In genomic region chrII:12382625-12383562, ce11 we compare ENCODE assay signal across 4 worm cellular contexts.
A peak's percentile ranks its signal among the peaks of the same experiment; 100 is the strongest.
TF ChIP-seq lines count a peak whose summit lies in the region.

Gene btb-14 (plus strand): TSS chrII:12383463.

TF ChIP-seq in whole organism, L1 larva, 84 proteins besides CTCF, POLR2A, EP300 and RAD21 (continued from another document):
- TF ChIP-seq C16A3.4 (tag; optimal IDR thresholded peaks at IDR 0.05; lab: Kevin White, UChicago) (no peak), nhr-85 (tag; lab: Kevin White, UChicago) (peak; percentile 8), egl-27 (tag; optimal IDR thresholded peaks at IDR 0.05; lab: Kevin White, UChicago) (no peak), fkh-8 (tag; optimal IDR thresholded peaks at IDR 0.05; lab: Kevin White, UChicago) (peak; percentile 81), tlp-1 (tag; optimal IDR thresholded peaks at IDR 0.05; lab: Kevin White, UChicago) (no peak), efl-1 (optimal IDR thresholded peaks at IDR 0.05; lab: Kevin White, UChicago) (peak; percentile 36 to 37), efl-1 (GFP tag; optimal IDR thresholded peaks at IDR 0.05 in 1 of 2; lab: Kevin White, UChicago) (peak in 1 of 2 experiments; percentile 53), sox-4 (tag; optimal IDR thresholded peaks at IDR 0.05; lab: Kevin White, UChicago) (no peak), pqm-1 (tag; optimal IDR thresholded peaks at IDR 0.05; lab: Kevin White, UChicago) (no peak), unc-86 (tag; optimal IDR thresholded peaks at IDR 0.05; lab: Kevin White, UChicago) (peak; percentile 68), lin-14 (GFP tag; optimal IDR thresholded peaks at IDR 0.05; lab: Kevin White, UChicago) (peak; percentile 85), nhr-12 (tag; optimal IDR thresholded peaks at IDR 0.05; lab: Kevin White, UChicago) (no peak), nhr-71 (tag; optimal IDR thresholded peaks at IDR 0.05; lab: Kevin White, UChicago) (peak; percentile 48), ceh-82 (tag; optimal IDR thresholded peaks at IDR 0.05; lab: Kevin White, UChicago) (peak in 1 of 3 experiments; percentile 56), lin-35 (GFP tag; optimal IDR thresholded peaks at IDR 0.05; lab: Kevin White, UChicago) (peak in 1 of 2 experiments; percentile 30), mdl-1 (tag; optimal IDR thresholded peaks at IDR 0.05; lab: Kevin White, UChicago) (no peak), tbx-2 (tag; optimal IDR thresholded peaks at IDR 0.05; lab: Kevin White, UChicago) (peak; percentile 30), grh-1 (GFP tag; IDR thresholded peaks at IDR 0.05; lab: Robert Waterston, UW) (no peak), lin-13 (GFP tag; optimal IDR thresholded peaks at IDR 0.05; lab: Kevin White, UChicago) (peak; percentile 59), dsc-1 (tag; optimal IDR thresholded peaks at IDR 0.05; lab: Kevin White, UChicago) (peak; percentile 35), ztf-4 (tag; optimal IDR thresholded peaks at IDR 0.05; lab: Kevin White, UChicago) (no peak), nhr-19 (GFP tag; conservative IDR thresholded peaks at IDR 0.05; lab: Robert Waterston, UW) (peak; percentile 35), fkh-10 (GFP tag; optimal IDR thresholded peaks at IDR 0.05; lab: Kevin White, UChicago) (peak; percentile 14), nhr-90 (tag; optimal IDR thresholded peaks at IDR 0.05; lab: Kevin White, UChicago; ENCODE audit: poor library complexity) (no peak), pax-3 (tag; optimal IDR thresholded peaks at IDR 0.05; lab: Kevin White, UChicago) (no peak), snpc-4 (tag; optimal IDR thresholded peaks at IDR 0.05; lab: Kevin White, UChicago) (peak; percentile 92), skn-1 (tag; optimal IDR thresholded peaks at IDR 0.05; lab: Kevin White, UChicago) (no peak), mef-2 (tag; optimal IDR thresholded peaks at IDR 0.05; lab: Kevin White, UChicago) (no peak), rnt-1 (tag; optimal IDR thresholded peaks at IDR 0.05; lab: Kevin White, UChicago) (peak; percentile 77), nhr-20 (tag; optimal IDR thresholded peaks at IDR 0.05; lab: Kevin White, UChicago) (no peak), zip-4 (GFP tag; optimal IDR thresholded peaks at IDR 0.05; lab: Kevin White, UChicago) (no peak)
TF ChIP-seq in whole organism, L1 larva: peak in this region for 21.

TF ChIP-seq in whole organism, L2 larva, 48 proteins besides CTCF, POLR2A, EP300 and RAD21 (continued from another document):
- TF ChIP-seq F13H6.1 (tag; optimal IDR thresholded peaks at IDR 0.05; lab: Kevin White, UChicago): peak; percentile 22
- TF ChIP-seq ztf-11 (tag; optimal IDR thresholded peaks at IDR 0.05; lab: Kevin White, UChicago): no peak
- TF ChIP-seq lsy-2 (tag; optimal IDR thresholded peaks at IDR 0.05; lab: Kevin White, UChicago): peak in 1 of 2 experiments; percentile 48
- TF ChIP-seq ztf-4 (tag; optimal IDR thresholded peaks at IDR 0.05; lab: Kevin White, UChicago): no peak
- TF ChIP-seq Y55F3AM.14 (GFP tag; optimal IDR thresholded peaks at IDR 0.05; lab: Kevin White, UChicago): no peak
- TF ChIP-seq nhr-12 (tag; optimal IDR thresholded peaks at IDR 0.05; lab: Kevin White, UChicago): no peak
- TF ChIP-seq snpc-4 (tag; optimal IDR thresholded peaks at IDR 0.05; lab: Kevin White, UChicago): peak; percentile 90
- no peak for TF ChIP-seq fos-1 (tag; optimal IDR thresholded peaks at IDR 0.05; lab: Kevin White, UChicago)
- TF ChIP-seq lin-13 (GFP tag; optimal IDR thresholded peaks at IDR 0.05; lab: Kevin White, UChicago): peak; percentile 17
- TF ChIP-seq ceh-16 (tag; optimal IDR thresholded peaks at IDR 0.05; lab: Kevin White, UChicago): no peak
- no peak for TF ChIP-seq ZK546.5 (tag; optimal IDR thresholded peaks at IDR 0.05; lab: Kevin White, UChicago)
- peak; percentile 2 for TF ChIP-seq nhr-129 (tag; optimal IDR thresholded peaks at IDR 0.05; lab: Kevin White, UChicago)
- TF ChIP-seq unc-39 (tag; optimal IDR thresholded peaks at IDR 0.05; lab: Kevin White, UChicago): no peak
- TF ChIP-seq ceh-82 (tag; optimal IDR thresholded peaks at IDR 0.05; lab: Kevin White, UChicago): no peak
- TF ChIP-seq sma-3 (GFP tag; optimal IDR thresholded peaks at IDR 0.05; lab: Kevin White, UChicago): no peak
- TF ChIP-seq dmd-4 (tag; optimal IDR thresholded peaks at IDR 0.05; lab: Kevin White, UChicago): no peak
- TF ChIP-seq peb-1 (tag; optimal IDR thresholded peaks at IDR 0.05; lab: Kevin White, UChicago): no peak
- no peak for TF ChIP-seq ama-1 (optimal IDR thresholded peaks at IDR 0.05; lab: Kevin White, UChicago)
- no peak for TF ChIP-seq lin-39 (tag; optimal IDR thresholded peaks at IDR 0.05; lab: Kevin White, UChicago)
- no peak for TF ChIP-seq nhr-77 (tag; optimal IDR thresholded peaks at IDR 0.05; lab: Kevin White, UChicago)
- TF ChIP-seq elt-3 (tag; optimal IDR thresholded peaks at IDR 0.05; lab: Kevin White, UChicago): no peak
- no peak for TF ChIP-seq nhr-11 (tag; optimal IDR thresholded peaks at IDR 0.05; lab: Kevin White, UChicago)
- TF ChIP-seq nhr-10 (tag; optimal IDR thresholded peaks at IDR 0.05; lab: Kevin White, UChicago): no peak
- no peak for TF ChIP-seq nhr-6 (tag; optimal IDR thresholded peaks at IDR 0.05; lab: Kevin White, UChicago)
- no peak for TF ChIP-seq gmeb-1 (tag; optimal IDR thresholded peaks at IDR 0.05; lab: Kevin White, UChicago)
- no peak for TF ChIP-seq lin-11 (tag; optimal IDR thresholded peaks at IDR 0.05; lab: Kevin White, UChicago)
- TF ChIP-seq skn-1 (tag; optimal IDR thresholded peaks at IDR 0.05; lab: Kevin White, UChicago): no peak
- TF ChIP-seq egl-27 (tag; optimal IDR thresholded peaks at IDR 0.05; lab: Kevin White, UChicago): peak; percentile 22
- no peak for TF ChIP-seq ztf-1 (GFP tag; conservative IDR thresholded peaks at IDR 0.05; lab: Robert Waterston, UW)
- TF ChIP-seq crh-2 (tag; optimal IDR thresholded peaks at IDR 0.05; lab: Kevin White, UChicago): no peak
- TF ChIP-seq sma-9 (GFP tag; optimal IDR thresholded peaks at IDR 0.05; lab: Kevin White, UChicago): peak; percentile 10
- TF ChIP-seq sma-9 (tag; optimal IDR thresholded peaks at IDR 0.05; lab: Kevin White, UChicago): no peak
- no peak for TF ChIP-seq R02D3.7 (tag; optimal IDR thresholded peaks at IDR 0.05; lab: Kevin White, UChicago)
- TF ChIP-seq elt-1 (tag; optimal IDR thresholded peaks at IDR 0.05; lab: Kevin White, UChicago): no peak
- TF ChIP-seq sem-4 (tag; optimal IDR thresholded peaks at IDR 0.05; lab: Kevin White, UChicago): no peak

TF ChIP-seq in whole organism, L3 larva, 47 proteins besides CTCF, POLR2A, EP300 and RAD21 (continued from another document):
- TF ChIP-seq fos-1 (tag; optimal IDR thresholded peaks at IDR 0.05; lab: Kevin White, UChicago) (no peak), lin-15B (tag; optimal IDR thresholded peaks at IDR 0.05; lab: Kevin White, UChicago) (no peak), zag-1 (tag; optimal IDR thresholded peaks at IDR 0.05; lab: Kevin White, UChicago) (no peak)

TF ChIP-seq in whole organism, L4 larva, 104 proteins besides CTCF, POLR2A, EP300 and RAD21 (continued from another document):
- TF ChIP-seq mxl-3 (GFP tag; optimal IDR thresholded peaks at IDR 0.05; lab: Kevin White, UChicago) (no peak), duxl-1 (tag; optimal IDR thresholded peaks at IDR 0.05; lab: Kevin White, UChicago; ENCODE audit: poor library complexity) (no peak), nhr-10 (tag; optimal IDR thresholded peaks at IDR 0.05; lab: Kevin White, UChicago) (no peak), nhr-25 (tag; optimal IDR thresholded peaks at IDR 0.05; lab: Kevin White, UChicago; ENCODE audit: borderline replicate concordance, insufficient read depth) (no peak), ceh-32 (tag; optimal IDR thresholded peaks at IDR 0.05; lab: Kevin White, UChicago; ENCODE audit: poor library complexity) (no peak), ceh-62 (tag; optimal IDR thresholded peaks at IDR 0.05; lab: Kevin White, UChicago) (no peak), mes-2 (tag; optimal IDR thresholded peaks at IDR 0.05; lab: Kevin White, UChicago; ENCODE audit: poor library complexity, severe bottlenecking) (no peak), rbr-2 (tag; optimal IDR thresholded peaks at IDR 0.05; lab: Kevin White, UChicago) (peak; percentile 24), unc-62 (GFP tag; optimal IDR thresholded peaks at IDR 0.05 in 1 of 2; lab: Kevin White, UChicago) (peak in 1 of 2 experiments; percentile 53), unc-62 (tag; optimal IDR thresholded peaks at IDR 0.05; lab: Kevin White, UChicago) (no peak), sdz-12 (GFP tag; optimal IDR thresholded peaks at IDR 0.05; lab: Kevin White, UChicago) (no peak), ZK546.5 (tag; optimal IDR thresholded peaks at IDR 0.05; lab: Kevin White, UChicago) (no peak), nhr-48 (tag; optimal IDR thresholded peaks at IDR 0.05; lab: Kevin White, UChicago) (no peak), hif-1 (tag; optimal IDR thresholded peaks at IDR 0.05; lab: Kevin White, UChicago) (peak in 1 of 2 experiments; percentile 4), madf-5 (GFP tag; IDR thresholded peaks at IDR 0.05; lab: Robert Waterston, UW) (no peak), nhr-77 (tag; optimal IDR thresholded peaks at IDR 0.05; lab: Kevin White, UChicago) (no peak), dmd-6 (GFP tag; IDR thresholded peaks at IDR 0.05; lab: Robert Waterston, UW) (peak; percentile 12; the same call in 1 of the 2 replicates), php-3 (GFP tag; IDR thresholded peaks at IDR 0.05; lab: Robert Waterston, UW) (no peak), ceh-44 (GFP tag; IDR thresholded peaks at IDR 0.05; lab: Robert Waterston, UW) (no peak), set-16 (GFP tag; IDR thresholded peaks at IDR 0.05; lab: Robert Waterston, UW) (peak; percentile 46; the same call in 1 of the 2 replicates), nhr-42 (GFP tag; IDR thresholded peaks at IDR 0.05; lab: Robert Waterston, UW) (no peak), tra-1 (GFP tag; IDR thresholded peaks at IDR 0.05; lab: Robert Waterston, UW) (no peak), arid-1 (GFP tag; conservative IDR thresholded peaks at IDR 0.05; lab: Robert Waterston, UW) (no peak), egl-43 (GFP tag; IDR thresholded peaks at IDR 0.05; lab: Robert Waterston, UW) (0 out of 2 replicates have a peak, but pooled peaks have one; percentile 44), ztf-7 (tag; optimal IDR thresholded peaks at IDR 0.05; lab: Kevin White, UChicago) (no peak)
